Worm (Caenorhabditis elegans) whole organism, L1 larva: ENCODE measurements around the gene ZK616.65.

Experiments used
- Y116A8C.19 ChIP-seq: sonication (generic microtip); optimal IDR thresholded peaks from 2 replicates; lab custom pipeline; 2016; ENCODE audit warnings: missing compliant biosample characterization, missing genetic modification characterization, borderline replicate concordance
- blmp-1 ChIP-seq: fragments of 150-350 bp; optimal IDR thresholded peaks from 2 replicates; lab custom pipeline; 2014; ENCODE audit warnings: missing biosample characterization, missing genetic modification characterization
- efl-1 ChIP-seq, 4 experiments: fragments of 150-350 bp; optimal IDR thresholded peaks in 3 of 4; peaks in 1 of 4; 1 replicate in 1 of 4; 2 replicates in 3 of 4; lab custom pipeline; 2014; ENCODE audit warnings: missing biosample characterization in 2 of 4, missing genetic modification characterization in 2 of 4, missing genetic modification reagents in 2 of 4
- ets-5 ChIP-seq: fragments of 200-800 bp; sonication (Bioruptor generic); IDR thresholded peaks from 2 replicates; pipeline ENCODE4 v1.3.6; 2022; ENCODE audit warnings: missing genetic modification characterization, missing compliant biosample characterization
- hlh-4 ChIP-seq: sonication (generic microtip); optimal IDR thresholded peaks from 2 replicates; lab custom pipeline; 2016; ENCODE audit warnings: mild to moderate bottlenecking, missing genetic modification characterization, missing compliant biosample characterization
- lsy-2 ChIP-seq, 2 experiments: fragments of 150-350 bp; optimal IDR thresholded peaks; 2 replicates each; lab custom pipeline; 2014; ENCODE audit warnings: missing biosample characterization in 2 of 2, missing genetic modification characterization in 2 of 2
- mdl-1 ChIP-seq, 2 experiments: fragments of 150-350 bp; optimal IDR thresholded peaks; 2 replicates each; lab custom pipeline; 2014 to 2017; ENCODE audit warnings: missing biosample characterization in 2 of 2, missing genetic modification characterization in 2 of 2, inconsistent platforms in 1 of 2
- nhr-76 ChIP-seq: sonication (generic microtip); optimal IDR thresholded peaks from 2 replicates; lab custom pipeline; 2017; ENCODE audit warnings: missing biosample characterization, missing genetic modification characterization
- nhr-90 ChIP-seq: sonication (generic microtip); optimal IDR thresholded peaks from 2 replicates; lab custom pipeline; 2016; ENCODE audit warnings: mild to moderate bottlenecking, missing genetic modification characterization, missing compliant biosample characterization; ENCODE audit not compliant: poor library complexity
- rnt-1 ChIP-seq: sonication (generic microtip); optimal IDR thresholded peaks from 2 replicates; lab custom pipeline; 2016; ENCODE audit warnings: mild to moderate bottlenecking, missing genetic modification characterization, moderate library complexity, missing compliant biosample characterization
- unc-86 ChIP-seq: sonication (generic microtip); optimal IDR thresholded peaks from 2 replicates; lab custom pipeline; 2016; ENCODE audit warnings: missing genetic modification characterization, missing compliant biosample characterization
- xbp-1 ChIP-seq: sonication (generic microtip); optimal IDR thresholded peaks from 2 replicates; lab custom pipeline; 2016; ENCODE audit warnings: missing genetic modification characterization, missing compliant biosample characterization

DNA sequence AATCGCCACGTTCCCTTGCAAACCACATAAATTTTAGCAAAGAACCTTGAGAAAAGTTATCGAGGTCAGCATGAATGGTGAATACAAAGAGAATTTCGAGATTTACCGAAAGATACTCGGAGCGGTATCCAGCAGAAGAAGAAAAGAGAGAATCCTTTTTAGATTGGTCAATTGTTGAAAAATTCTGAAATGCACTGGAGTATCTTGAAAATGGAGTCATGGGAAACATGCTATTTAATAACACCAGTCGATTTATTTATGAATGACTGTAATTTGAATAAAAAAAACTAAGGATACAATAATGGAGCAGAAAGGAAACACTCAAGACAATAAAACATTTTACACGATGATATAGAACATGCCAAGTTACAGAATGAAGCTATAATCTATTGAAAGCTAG, 21.1 kb downstream of the ZK616.65 start:
- TF ChIP-seq hlh-4 (tag; lab: Kevin White, UChicago) (no peak), lsy-2 (tag; optimal IDR thresholded peaks at IDR 0.05; lab: Kevin White, UChicago) (no peak), xbp-1 (no peak), Y116A8C.19 (no peak), blmp-1 (tag; lab: Kevin White, UChicago) (no peak), efl-1 (optimal IDR thresholded peaks at IDR 0.05; lab: Kevin White, UChicago) (no peak), efl-1 (GFP tag; optimal IDR thresholded peaks at IDR 0.05 in 1 of 2; lab: Kevin White, UChicago) (no peak), unc-86 (no peak), mdl-1 (tag; optimal IDR thresholded peaks at IDR 0.05; lab: Kevin White, UChicago) (no peak), rnt-1 (tag; lab: Kevin White, UChicago) (no peak), nhr-76 (tag; lab: Kevin White, UChicago) (no peak), nhr-90 (tag; lab: Kevin White, UChicago) (no peak), ets-5 (no peak)
